Fruit fly (Drosophila melanogaster): ENCODE data around the gene CG14683.
A peak's percentile ranks its signal among the peaks of the same experiment; 100 is the strongest.

The CG14683 gene

DNA sequence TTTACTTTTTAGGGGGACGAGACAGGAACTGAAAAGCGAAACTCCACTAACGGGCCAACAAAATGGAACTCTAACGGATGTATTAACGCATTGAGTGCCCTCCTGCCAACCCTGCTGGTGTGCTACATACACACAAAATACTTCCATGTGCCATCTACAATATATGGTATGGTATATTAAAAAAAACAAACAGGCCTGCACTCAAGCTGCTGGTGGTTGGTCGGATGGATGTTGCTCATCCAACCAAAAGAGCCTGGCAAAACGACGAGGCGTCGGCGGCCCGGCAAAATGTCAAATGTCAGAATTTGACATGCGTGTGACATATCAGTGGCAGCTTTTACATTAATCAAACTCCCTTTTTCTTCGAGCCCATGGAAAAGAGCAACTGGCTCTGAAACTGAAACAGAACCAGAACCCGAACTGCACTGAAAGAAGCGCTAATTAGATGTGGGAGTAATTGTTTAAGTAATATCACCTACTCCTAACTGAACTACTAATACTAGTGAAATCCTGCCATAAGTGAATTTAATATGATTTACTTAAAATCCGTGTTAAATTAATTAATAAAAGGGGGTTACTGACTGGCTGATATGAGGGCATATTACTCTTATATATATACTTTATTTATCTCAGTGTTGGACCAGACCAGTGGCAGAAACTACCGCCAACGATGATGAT, 45.7 kb upstream of the CG14683 start (continued):
- TF ChIP-seq CG10147 (GFP tag; optimal IDR thresholded peaks at IDR 0.05): no peak
- TF ChIP-seq CG31224 (GFP tag; IDR thresholded peaks at IDR 0.05): no peak
- TF ChIP-seq dati (GFP tag; IDR thresholded peaks at IDR 0.05): no peak
- TF ChIP-seq hb (GFP tag; IDR thresholded peaks at IDR 0.05; ENCODE audit: partially characterized antibody): no peak
- 0 out of 2 replicates have a peak, but pooled peaks have one; percentile 43 for TF ChIP-seq CG10959 (GFP tag; IDR thresholded peaks at IDR 0.05)
- TF ChIP-seq CG32532 (GFP tag; IDR thresholded peaks at IDR 0.05): no peak
- TF ChIP-seq Awh (GFP tag; IDR thresholded peaks at IDR 0.05): no peak
- TF ChIP-seq ac (GFP tag; optimal IDR thresholded peaks at IDR 0.05): peak; percentile 30
- TF ChIP-seq Ptx1 (GFP tag; IDR thresholded peaks at IDR 0.05): 0 out of 2 replicates have a peak, but pooled peaks have one; percentile 9
- no peak for TF ChIP-seq CG17568 (GFP tag; optimal IDR thresholded peaks at IDR 0.05)
- TF ChIP-seq CG16863 (GFP tag; optimal IDR thresholded peaks at IDR 0.05): no peak
- TF ChIP-seq ci (GFP tag; IDR thresholded peaks at IDR 0.05): no peak
- no peak for TF ChIP-seq gsb (GFP tag; IDR thresholded peaks at IDR 0.05)
- peak; percentile 37 for TF ChIP-seq CG16815 (GFP tag; optimal IDR thresholded peaks at IDR 0.05)
- TF ChIP-seq Meics (GFP tag; optimal IDR thresholded peaks at IDR 0.05): no peak
- TF ChIP-seq nerfin-2 (GFP tag; IDR thresholded peaks at IDR 0.05; ENCODE audit: partially characterized antibody): no peak
- no peak for TF ChIP-seq prd (optimal IDR thresholded peaks at IDR 0.05)
- TF ChIP-seq prd (GFP tag; IDR thresholded peaks at IDR 0.05): peak; percentile 47; the same call in 2 of the 3 replicates
- no peak for TF ChIP-seq fd3F (GFP tag; optimal IDR thresholded peaks at IDR 0.05)
- peak; percentile 6 for TF ChIP-seq Xbp1 (GFP tag; optimal IDR thresholded peaks at IDR 0.05)
- peak; percentile 18 for TF ChIP-seq CG17829 (tag; optimal IDR thresholded peaks at IDR 0.05)
- no peak for TF ChIP-seq chinmo (GFP tag; IDR thresholded peaks at IDR 0.05; ENCODE audit: partially characterized antibody)
- peak; percentile 14 for TF ChIP-seq CG7556 (GFP tag; optimal IDR thresholded peaks at IDR 0.05)
- TF ChIP-seq Nf-YA (GFP tag; IDR thresholded peaks at IDR 0.05): no peak
- TF ChIP-seq sens-2 (GFP tag; IDR thresholded peaks at IDR 0.05): no peak
- no peak for TF ChIP-seq sim (GFP tag; IDR thresholded peaks at IDR 0.05)
- TF ChIP-seq oc (tag; optimal IDR thresholded peaks at IDR 0.05): no peak
- TF ChIP-seq CG33557 (GFP tag; optimal IDR thresholded peaks at IDR 0.05): peak; percentile 26
- TF ChIP-seq Hsf (GFP tag; optimal IDR thresholded peaks at IDR 0.05): peak; percentile 6
- TF ChIP-seq dmrt99B (tag; optimal IDR thresholded peaks at IDR 0.05): peak; percentile 35
- TF ChIP-seq otp (GFP tag; IDR thresholded peaks at IDR 0.05): no peak
- TF ChIP-seq CG4617 (GFP tag; optimal IDR thresholded peaks at IDR 0.05; ENCODE audit: borderline replicate concordance): no peak
- TF ChIP-seq CG1603 (tag; optimal IDR thresholded peaks at IDR 0.05): peak; percentile 27
- TF ChIP-seq CG7357 (GFP tag; IDR thresholded peaks at IDR 0.05): no peak
- TF ChIP-seq chm (GFP tag; IDR thresholded peaks at IDR 0.05): no peak
- peak; percentile 12 for TF ChIP-seq tup (GFP tag; optimal IDR thresholded peaks at IDR 0.05)
- peak; percentile 23 for TF ChIP-seq CG4820 (GFP tag; optimal IDR thresholded peaks at IDR 0.05)
- no peak for TF ChIP-seq lilli (GFP tag; optimal IDR thresholded peaks at IDR 0.05)
- peak; percentile 40; the same call in 1 of the 2 replicates for TF ChIP-seq CG4404 (GFP tag; IDR thresholded peaks at IDR 0.05)
- TF ChIP-seq CG3407 (GFP tag; optimal IDR thresholded peaks at IDR 0.05): no peak
- no peak for TF ChIP-seq ken (GFP tag; IDR thresholded peaks at IDR 0.05)
- TF ChIP-seq sob (GFP tag; IDR thresholded peaks at IDR 0.05): no peak
- no peak for TF ChIP-seq Dref (GFP tag; IDR thresholded peaks at IDR 0.05)
- peak; percentile 18 for TF ChIP-seq Chrac-16 (GFP tag; optimal IDR thresholded peaks at IDR 0.05)
- TF ChIP-seq CG18011 (GFP tag; optimal IDR thresholded peaks at IDR 0.05): no peak
- TF ChIP-seq Hand (GFP tag; optimal IDR thresholded peaks at IDR 0.05): no peak
- TF ChIP-seq CG2678 (tag; optimal IDR thresholded peaks at IDR 0.05): peak; percentile 29
- TF ChIP-seq sug (tag; optimal IDR thresholded peaks at IDR 0.05): no peak
- TF ChIP-seq Ets97D (GFP tag; optimal IDR thresholded peaks at IDR 0.05): no peak
- TF ChIP-seq CG7745 (tag; optimal IDR thresholded peaks at IDR 0.05): no peak

Data from whole organism, embryonic.